Worm (Caenorhabditis elegans) whole organism, midembryonic: Measurements from ENCODE around the gene R12C12.5.
"Not testable (repeated sequence)": the region's sequence is repeated elsewhere in the genome, so short reads cannot be mapped to it uniquely, and the experiment has no call there.

ENCODE experiments used
- T22C8.4 ChIP-seq: fragments of 200-800 bp; sonication (Bioruptor generic); IDR thresholded peaks from 2 replicates; pipeline ENCODE4 v1.3.6; 2022; ENCODE audit warnings: missing genetic modification characterization, missing compliant biosample characterization
- cog-1 ChIP-seq: sonication (generic microtip); optimal IDR thresholded peaks from 2 replicates; lab custom pipeline; 2016; ENCODE audit warnings: missing genetic modification characterization, missing compliant biosample characterization
- flt-1 ChIP-seq: fragments of 200-800 bp; sonication (Bioruptor generic); IDR thresholded peaks from 2 replicates; pipeline ENCODE4 v1.3.6; 2022; ENCODE audit warnings: missing genetic modification characterization, missing compliant biosample characterization
- klf-2 ChIP-seq: fragments of 200-800 bp; sonication (Bioruptor generic); conservative IDR thresholded peaks from 2 replicates; pipeline ENCODE4 v1.3.6; 2022; ENCODE audit warnings: missing genetic modification reagents, missing genetic modification characterization, missing compliant biosample characterization
- med-1 ChIP-seq: sonication (generic microtip); optimal IDR thresholded peaks from 2 replicates; lab custom pipeline; 2017; ENCODE audit warnings: missing genetic modification characterization, mild to moderate bottlenecking, missing compliant biosample characterization, antibody characterized with exemption, missing genetic modification reagents; ENCODE audit not compliant: insufficient read depth
- ref-1 ChIP-seq: fragments of 200-800 bp; sonication (Bioruptor generic); conservative IDR thresholded peaks from 2 replicates; pipeline ENCODE4 v1.3.6; 2022; ENCODE audit warnings: missing genetic modification reagents, missing genetic modification characterization, missing compliant biosample characterization
- tab-1 ChIP-seq: fragments of 200-800 bp; sonication (Bioruptor generic); IDR thresholded peaks from 2 replicates; pipeline ENCODE4 v1.3.6; 2022; ENCODE audit warnings: missing genetic modification characterization, missing compliant biosample characterization
- ztf-23 ChIP-seq: fragments of 200-800 bp; sonication (Bioruptor generic); IDR thresholded peaks from 2 replicates; pipeline ENCODE4 v1.3.6; 2022; ENCODE audit warnings: missing genetic modification reagents, missing genetic modification characterization, missing compliant biosample characterization
- ztf-29 ChIP-seq: fragments of 200-800 bp; sonication (Bioruptor generic); IDR thresholded peaks from 2 replicates; pipeline ENCODE4 v1.3.6; 2022; ENCODE audit warnings: missing genetic modification reagents, missing genetic modification characterization, missing compliant biosample characterization

R12C12.5 gene

DNA sequence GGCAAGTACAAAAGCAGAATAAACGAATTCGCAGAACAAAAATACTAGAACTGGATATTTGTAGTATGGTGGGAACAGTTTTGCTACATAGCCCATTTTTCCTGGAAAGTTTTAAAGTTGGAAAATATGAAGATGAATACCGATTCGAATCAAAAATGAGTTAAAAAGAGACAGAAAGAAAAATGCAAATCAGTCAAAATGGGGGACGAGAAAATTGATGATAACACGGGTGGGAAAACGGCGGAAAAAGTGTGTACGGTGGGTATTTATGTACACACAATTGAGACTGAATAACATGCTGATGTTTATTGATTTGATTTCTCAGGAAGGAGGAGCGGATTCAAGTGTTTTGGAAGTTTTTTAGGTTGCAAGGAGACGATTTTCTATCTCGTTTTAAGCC lies 20.1 kb downstream of the R12C12.5 start, which contains the start of gene R12C12.9:
TSS of gene R12C12.9 (minus strand) at position 101 of the 400 bp plus-strand sequence.
- no peak for TF ChIP-seq ztf-29 (GFP tag; lab: Robert Waterston, UW)
- no peak for TF ChIP-seq T22C8.4
- TF ChIP-seq ztf-23 (GFP tag; lab: Robert Waterston, UW), result no peak
- TF ChIP-seq tab-1 (GFP tag; lab: Robert Waterston, UW), result no peak
- TF ChIP-seq klf-2 (GFP tag; lab: Robert Waterston, UW), result no peak

DNA sequence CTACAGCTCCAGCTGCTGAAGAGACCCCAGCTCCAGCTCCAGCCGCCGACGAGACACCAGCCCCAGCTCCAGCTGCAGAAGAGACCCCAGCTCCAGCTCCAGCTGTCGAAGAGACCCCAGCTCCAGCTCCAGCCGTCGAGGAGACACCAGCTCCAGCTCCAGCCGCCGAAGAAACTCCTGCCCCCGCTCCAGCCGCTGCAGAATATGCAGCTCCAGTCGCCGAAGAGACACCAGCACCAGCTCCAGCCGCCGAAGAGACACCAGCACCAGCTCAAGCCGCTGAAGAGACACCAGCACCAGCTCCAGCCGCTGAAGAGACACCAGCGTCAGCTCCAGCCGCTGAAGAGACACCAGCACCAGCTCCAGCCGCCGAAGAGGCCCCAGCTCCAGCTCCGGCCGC lies 22.4 kb downstream of the R12C12.5 start:
- TF ChIP-seq tab-1 (GFP tag; lab: Robert Waterston, UW), result no peak
- no peak for TF ChIP-seq T22C8.4
- no peak for TF ChIP-seq cog-1 (tag; lab: Kevin White, UChicago)
- TF ChIP-seq ref-1 (GFP tag; lab: Robert Waterston, UW), result no peak
- no peak for TF ChIP-seq med-1 (GFP tag; lab: Kevin White, UChicago)
- no peak for TF ChIP-seq flt-1 (GFP tag; lab: Robert Waterston, UW)
- TF ChIP-seq ztf-23 (GFP tag; lab: Robert Waterston, UW), result no peak

DNA sequence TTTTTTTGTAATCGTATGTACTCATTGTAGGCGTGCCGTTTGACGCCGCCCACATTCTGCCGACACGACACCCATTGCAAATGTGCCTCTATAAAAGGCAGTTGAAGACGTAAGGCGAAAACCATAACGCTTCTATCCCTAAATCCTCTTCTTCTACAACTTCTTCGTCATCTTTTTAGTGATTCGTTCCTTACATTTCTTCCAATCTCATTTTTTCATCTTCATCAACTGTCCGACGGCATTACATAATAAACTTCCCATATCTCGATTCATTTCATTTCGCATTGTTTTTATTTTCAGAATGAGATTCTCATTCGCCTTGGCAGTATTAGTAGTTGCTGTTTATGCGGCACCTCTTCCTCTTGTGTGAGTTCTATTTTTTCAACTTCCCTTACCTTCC lies 24.6 kb downstream of the R12C12.5 start, which contains the start of gene ZK84.1:
TSS of gene ZK84.1 (plus strand) at position 301 of the 400 bp plus-strand sequence.
- TF ChIP-seq ztf-23 (GFP tag; lab: Robert Waterston, UW) (no peak), klf-2 (GFP tag; lab: Robert Waterston, UW) (no peak), ref-1 (GFP tag; lab: Robert Waterston, UW) (no peak), ztf-29 (GFP tag; lab: Robert Waterston, UW) (no peak), tab-1 (GFP tag; lab: Robert Waterston, UW) (no peak), cog-1 (tag; lab: Kevin White, UChicago) (no peak), med-1 (GFP tag; lab: Kevin White, UChicago) (no peak), flt-1 (GFP tag; lab: Robert Waterston, UW) (no peak), T22C8.4 (no peak)

DNA sequence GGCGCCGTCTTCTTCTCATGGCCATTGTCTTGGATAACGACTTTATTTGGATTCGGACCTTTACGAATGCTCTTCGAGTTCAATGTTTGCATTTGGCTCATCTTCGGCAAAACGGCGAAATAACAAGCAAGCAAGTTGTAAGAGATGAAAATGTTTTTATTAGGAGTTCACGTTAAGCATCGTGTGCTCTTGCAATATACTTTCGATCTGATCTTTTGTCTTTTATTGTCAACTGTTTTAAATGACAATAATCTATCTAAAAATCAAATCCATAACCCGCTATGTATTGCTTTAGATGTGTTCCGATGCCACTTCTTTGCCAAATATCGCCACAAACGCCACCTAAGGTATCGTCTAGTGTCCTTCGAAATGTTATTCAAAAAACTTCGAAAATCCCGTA lies 28.5 kb downstream of the R12C12.5 start, which contains the start of gene ZK84.5:
TSS of gene ZK84.5 (minus strand) at position 101 of the 400 bp plus-strand sequence.
- TF ChIP-seq ztf-29 (GFP tag; lab: Robert Waterston, UW) (no peak), med-1 (GFP tag; lab: Kevin White, UChicago) (no peak), ref-1 (GFP tag; lab: Robert Waterston, UW) (no peak), klf-2 (GFP tag; lab: Robert Waterston, UW) (no peak), T22C8.4 (no peak), flt-1 (GFP tag; lab: Robert Waterston, UW) (no peak), cog-1 (tag; lab: Kevin White, UChicago) (no peak), ztf-23 (GFP tag; lab: Robert Waterston, UW) (no peak), tab-1 (GFP tag; lab: Robert Waterston, UW) (no peak)

- not testable (repeated sequence) for TF ChIP-seq ref-1, tab-1, klf-2 (GFP tag; lab: Robert Waterston, UW)
Observed at ce11 chrII:6014057-6014456, 30.9 kb downstream of the R12C12.5 start, which contains the start of gene ZK84.2. Gene ZK84.2 (plus strand): TSS chrII:6014357.

- no peak for TF ChIP-seq T22C8.4
Observed at ce11 chrII:6010544-6010943, 34.4 kb downstream of the R12C12.5 start, which contains the start of gene ins-20. Gene ins-20 (plus strand): TSS chrII:6010844.

- TF ChIP-seq T22C8.4; ztf-23 (GFP tag; lab: Robert Waterston, UW); cog-1 (tag; lab: Kevin White, UChicago): not testable (repeated sequence)
Observed at ce11 chrII:6008887-6009286, 36.1 kb downstream of the R12C12.5 start, which contains the start of gene ZK84.4. Gene ZK84.4 (minus strand): TSS chrII:6008987.

ce11 chrII:6001004-6001403 lies 43.9 kb downstream of the R12C12.5 start:
- TF ChIP-seq ztf-23 (GFP tag; lab: Robert Waterston, UW) (no peak), ref-1 (GFP tag; lab: Robert Waterston, UW) (no peak), flt-1 (GFP tag; lab: Robert Waterston, UW) (no peak), T22C8.4 (no peak), cog-1 (tag; lab: Kevin White, UChicago) (no peak), med-1 (GFP tag; lab: Kevin White, UChicago) (no peak), ztf-29 (GFP tag; lab: Robert Waterston, UW) (no peak), tab-1 (GFP tag; lab: Robert Waterston, UW) (no peak), klf-2 (GFP tag; lab: Robert Waterston, UW) (no peak)

ce11 chrII:6000136-6000535 lies 44.8 kb downstream of the R12C12.5 start, which contains the start of gene ins-6:
Gene ins-6 (plus strand): TSS chrII:6000436.
- TF ChIP-seq ztf-29 (GFP tag; lab: Robert Waterston, UW) (no peak), tab-1 (GFP tag; lab: Robert Waterston, UW) (no peak), ref-1 (GFP tag; lab: Robert Waterston, UW) (no peak), T22C8.4 (no peak), flt-1 (GFP tag; lab: Robert Waterston, UW) (no peak), med-1 (GFP tag; lab: Kevin White, UChicago) (no peak), klf-2 (GFP tag; lab: Robert Waterston, UW) (no peak), cog-1 (tag; lab: Kevin White, UChicago) (no peak), ztf-23 (GFP tag; lab: Robert Waterston, UW) (no peak)

- TF ChIP-seq T22C8.4 (no peak), ref-1 (GFP tag; lab: Robert Waterston, UW) (no peak), ztf-29 (GFP tag; lab: Robert Waterston, UW) (no peak), klf-2 (GFP tag; lab: Robert Waterston, UW) (no peak), cog-1 (tag; lab: Kevin White, UChicago) (no peak), tab-1 (GFP tag; lab: Robert Waterston, UW) (no peak), flt-1 (GFP tag; lab: Robert Waterston, UW) (no peak), med-1 (GFP tag; lab: Kevin White, UChicago) (no peak), ztf-23 (GFP tag; lab: Robert Waterston, UW) (no peak)
Observed at ce11 chrII:5997257-5997656, 47.7 kb downstream of the R12C12.5 start, which contains the start of gene ins-5. Gene ins-5 (plus strand): TSS chrII:5997557.
